Fruit fly (Drosophila melanogaster) whole organism, adult: ENCODE data around the gene sov.

Source experiments
- CG11617 ChIP-seq: fragments of 200-800 bp; sonication (Bioruptor generic); optimal IDR thresholded peaks from 2 replicates; lab custom pipeline; 2017; ENCODE audit warnings: mild to moderate bottlenecking, missing biosample characterization, missing genetic modification reagents, missing genetic modification characterization
- CG12768 ChIP-seq: fragments of 200-800 bp; sonication (Bioruptor generic); optimal IDR thresholded peaks from 2 replicates; lab custom pipeline; 2017; ENCODE audit warnings: missing biosample characterization, missing genetic modification characterization, mild to moderate bottlenecking, moderate library complexity, missing genetic modification reagents
- CG14711 ChIP-seq: fragments of 200-800 bp; sonication (Bioruptor generic); optimal IDR thresholded peaks from 2 replicates; lab custom pipeline; 2018; ENCODE audit warnings: missing biosample characterization, mild to moderate bottlenecking, missing genetic modification characterization, moderate library complexity
- CG1620 ChIP-seq: fragments of 200-800 bp; sonication (Bioruptor generic); optimal IDR thresholded peaks from 2 replicates; lab custom pipeline; 2016; ENCODE audit warnings: missing biosample characterization, missing genetic modification characterization
- CG33017 ChIP-seq: fragments of 200-800 bp; sonication (Bioruptor generic); optimal IDR thresholded peaks from 2 replicates; lab custom pipeline; 2018; ENCODE audit warnings: missing biosample characterization, mild to moderate bottlenecking, missing genetic modification characterization, moderate library complexity
- CG5204 ChIP-seq: fragments of 200-800 bp; sonication (Bioruptor generic); optimal IDR thresholded peaks from 2 replicates; lab custom pipeline; 2016; ENCODE audit warnings: missing biosample characterization, missing genetic modification characterization
- CG7045 ChIP-seq: fragments of 200-800 bp; sonication (Bioruptor generic); optimal IDR thresholded peaks from 2 replicates; lab custom pipeline; 2017; ENCODE audit warnings: missing biosample characterization, mild to moderate bottlenecking, missing genetic modification characterization
- CG7101 ChIP-seq: fragments of 200-800 bp; sonication (Bioruptor generic); optimal IDR thresholded peaks from 2 replicates; lab custom pipeline; 2018; ENCODE audit warnings: missing biosample characterization, mild to moderate bottlenecking, missing genetic modification characterization, moderate library complexity
- Clk ChIP-seq: fragments of 200-800 bp; sonication (Bioruptor generic); optimal IDR thresholded peaks from 2 replicates; lab custom pipeline; 2017; ENCODE audit warnings: missing biosample characterization, missing genetic modification characterization
- Crg-1 ChIP-seq: fragments of 200-800 bp; sonication (Bioruptor generic); optimal IDR thresholded peaks from 2 replicates; lab custom pipeline; 2016; ENCODE audit warnings: missing biosample characterization, missing genetic modification characterization
- Hr96 ChIP-seq: fragments of 200-800 bp; sonication (Bioruptor generic); optimal IDR thresholded peaks from 2 replicates; lab custom pipeline; 2016; ENCODE audit warnings: missing biosample characterization, missing genetic modification characterization
- Mnt ChIP-seq: fragments of 200-800 bp; sonication (Bioruptor generic); optimal IDR thresholded peaks from 2 replicates; lab custom pipeline; 2016; ENCODE audit warnings: missing biosample characterization, mild to moderate bottlenecking, missing genetic modification characterization
- bab1 ChIP-seq: fragments of 200-800 bp; sonication (Bioruptor generic); optimal IDR thresholded peaks from 3 replicates; lab custom pipeline; 2019; ENCODE audit warnings: missing biosample characterization, mild to moderate bottlenecking, missing genetic modification characterization, moderate library complexity
- cic ChIP-seq: fragments of 200-800 bp; sonication (Bioruptor generic); optimal IDR thresholded peaks from 2 replicates; lab custom pipeline; 2017; ENCODE audit warnings: missing biosample characterization, mild to moderate bottlenecking, missing genetic modification characterization, moderate library complexity
- cnc ChIP-seq, 2 experiments: fragments of >200 bp; optimal IDR thresholded peaks; 2 replicates each; lab custom pipeline; 2017
- kay ChIP-seq: fragments of 200-800 bp; sonication (Bioruptor generic); peaks from one replicate; lab custom pipeline; 2016; ENCODE audit warnings: missing biosample characterization, missing genetic modification characterization, borderline replicate concordance
- ovo ChIP-seq: fragments of 200-800 bp; sonication (Bioruptor generic); optimal IDR thresholded peaks from 2 replicates; lab custom pipeline; 2016; ENCODE audit warnings: missing biosample characterization, missing genetic modification characterization
- pad ChIP-seq: fragments of 200-800 bp; sonication (Bioruptor generic); optimal IDR thresholded peaks from 3 replicates; lab custom pipeline; 2017; ENCODE audit warnings: missing biosample characterization, missing genetic modification characterization, mild to moderate bottlenecking, moderate library complexity, missing genetic modification reagents
- tj ChIP-seq: fragments of 200-800 bp; sonication (Bioruptor generic); optimal IDR thresholded peaks from 3 replicates; lab custom pipeline; 2017; ENCODE audit warnings: missing biosample characterization, mild to moderate bottlenecking, missing genetic modification characterization, moderate library complexity
- toe ChIP-seq: fragments of 200-800 bp; sonication (Bioruptor generic); optimal IDR thresholded peaks from 2 replicates; lab custom pipeline; 2016; ENCODE audit warnings: missing biosample characterization, missing genetic modification characterization

Gene sov

DNA sequence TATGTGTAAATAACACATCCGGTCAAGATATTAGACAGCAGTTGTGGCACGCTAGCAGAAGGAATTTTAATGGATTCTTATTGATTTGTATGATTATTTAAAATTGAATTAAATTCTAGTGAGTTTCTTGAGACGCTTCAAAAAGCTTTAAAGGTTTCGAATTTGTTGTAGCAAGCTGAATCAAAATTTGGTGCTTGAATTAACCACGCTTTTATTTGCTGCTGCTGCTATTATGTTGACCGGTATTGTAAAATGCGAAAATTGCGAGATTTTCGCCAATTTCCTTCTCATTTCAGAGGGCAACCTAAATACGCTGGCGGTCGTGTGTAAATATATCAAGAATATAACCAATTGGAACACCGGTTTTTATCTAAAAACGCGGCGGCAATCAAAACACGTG, 12.9 kb upstream of the sov start:
- TF ChIP-seq CG12768 (GFP tag; lab: Kevin White, UChicago) (no peak), tj (GFP tag; lab: Kevin White, UChicago) (no peak), Mnt (GFP tag; lab: Kevin White, UChicago) (peak; percentile 65)

DNA sequence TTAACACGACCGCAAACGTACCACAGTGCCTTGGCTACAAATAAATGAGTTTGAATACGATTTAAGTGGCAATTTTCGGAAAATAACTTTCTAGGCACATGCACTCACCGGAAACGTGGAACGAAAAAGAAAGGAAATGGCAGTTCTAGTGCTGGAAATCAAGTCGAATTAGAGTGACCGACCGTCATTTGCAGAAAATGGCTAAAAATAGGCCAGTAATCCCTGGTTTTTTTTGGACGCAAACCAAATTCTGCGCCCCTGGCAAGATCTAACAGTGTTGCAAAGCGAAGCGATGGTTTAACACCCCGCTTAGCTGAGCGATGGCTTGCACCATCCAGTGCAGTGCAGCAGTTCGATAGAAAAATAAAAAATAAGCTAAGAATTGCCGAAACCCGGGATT, 12.0 kb upstream of the sov start, which contains the start of gene RpL17:
TSS of gene RpL17 (minus strand) at position 151 of the 400 bp plus-strand sequence.
- TF ChIP-seq CG14711 (tag; lab: Kevin White, UChicago) (peak; percentile 73), Hr96 (GFP tag; lab: Kevin White, UChicago) (peak; percentile 92), pad (GFP tag; lab: Kevin White, UChicago) (peak; percentile 78), bab1 (GFP tag; lab: Kevin White, UChicago) (peak; percentile 94), CG7101 (peak; percentile 95), Mnt (GFP tag; lab: Kevin White, UChicago) (peak; percentile 97), CG11617 (GFP tag; lab: Kevin White, UChicago) (peak; percentile 91), CG1620 (GFP tag; lab: Kevin White, UChicago) (peak; percentile 92), CG7045 (GFP tag; lab: Kevin White, UChicago) (peak; percentile 37), toe (GFP tag; lab: Kevin White, UChicago) (peak; percentile 46), Clk (peak; percentile 45), Crg-1 (GFP tag; lab: Kevin White, UChicago) (peak; percentile 97), cic (peak; percentile 59), tj (GFP tag; lab: Kevin White, UChicago) (peak; percentile 78), CG5204 (peak; percentile 52), CG12768 (GFP tag; lab: Kevin White, UChicago) (peak; percentile 10), CG33017 (tag; lab: Kevin White, UChicago) (peak; percentile 72), cnc (optimal IDR thresholded peaks at IDR 0.05; lab: Kevin White, UChicago) (no peak), ovo (GFP tag; lab: Kevin White, UChicago) (peak; percentile 96), kay (GFP tag; lab: Kevin White, UChicago) (no peak)

- no peak for TF ChIP-seq CG33017 (tag; lab: Kevin White, UChicago)
- no peak for TF ChIP-seq Hr96 (GFP tag; lab: Kevin White, UChicago)
- no peak for TF ChIP-seq Mnt (GFP tag; lab: Kevin White, UChicago)
Observed at dm6 chrX:6745547-6745946, 10.6 kb upstream of the sov start.

DNA sequence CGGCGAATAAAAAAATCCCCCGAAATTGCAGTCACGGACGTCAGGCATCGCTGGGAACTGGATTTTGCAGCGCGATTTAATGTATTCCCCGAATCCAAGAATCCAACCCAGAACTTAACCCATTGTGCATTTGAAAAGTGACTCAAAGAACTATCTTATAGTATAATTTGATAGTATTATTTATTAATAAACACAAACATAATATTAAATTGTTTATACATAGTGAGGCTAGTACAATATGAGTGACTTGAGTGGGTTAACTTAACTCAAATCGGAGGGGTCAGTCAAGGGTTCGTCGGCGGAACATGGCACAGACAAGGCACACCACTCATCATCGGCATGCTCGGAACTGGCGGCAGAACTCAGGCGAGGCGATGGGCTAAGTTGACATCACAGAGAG, 9.9 kb upstream of the sov start:
- TF ChIP-seq cic (no peak), CG7101 (no peak), Clk (no peak), Hr96 (GFP tag; lab: Kevin White, UChicago) (no peak), ovo (GFP tag; lab: Kevin White, UChicago) (no peak), CG5204 (no peak), tj (GFP tag; lab: Kevin White, UChicago) (no peak), Mnt (GFP tag; lab: Kevin White, UChicago) (no peak), CG12768 (GFP tag; lab: Kevin White, UChicago) (no peak), toe (GFP tag; lab: Kevin White, UChicago) (no peak), pad (GFP tag; lab: Kevin White, UChicago) (no peak), CG7045 (GFP tag; lab: Kevin White, UChicago) (no peak), CG14711 (tag; lab: Kevin White, UChicago) (no peak), CG11617 (GFP tag; lab: Kevin White, UChicago) (no peak)

DNA sequence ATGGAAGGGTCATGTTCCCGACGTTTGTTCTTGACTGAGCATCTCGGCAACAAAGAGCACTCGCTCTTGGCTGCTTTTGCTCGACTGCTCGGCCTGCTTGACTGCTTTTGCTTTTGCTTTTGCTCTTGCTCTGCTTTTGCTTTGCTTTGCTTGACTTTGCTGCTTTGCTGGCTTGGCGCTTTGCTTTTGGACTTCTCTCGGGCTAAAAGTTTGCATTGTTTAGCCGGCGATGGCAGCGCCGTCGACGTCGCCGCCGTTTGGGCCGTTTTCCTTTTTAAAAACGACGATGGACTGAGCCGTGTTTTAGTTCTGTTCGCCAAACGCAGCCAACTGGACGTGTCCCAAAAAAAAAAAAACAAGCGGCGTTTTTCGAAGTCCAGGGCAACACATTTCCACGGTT, 8.9 kb upstream of the sov start, which contains the start of gene CG14439:
TSS of gene CG14439 (plus strand) at position 301 of the 400 bp plus-strand sequence.
- no peak for TF ChIP-seq CG7045 (GFP tag; lab: Kevin White, UChicago)
- TF ChIP-seq toe (GFP tag; lab: Kevin White, UChicago) = no peak
- TF ChIP-seq CG33017 (tag; lab: Kevin White, UChicago) = no peak
- no peak for TF ChIP-seq CG5204
- no peak for TF ChIP-seq CG1620 (GFP tag; lab: Kevin White, UChicago)
- no peak for TF ChIP-seq tj (GFP tag; lab: Kevin White, UChicago)
- no peak for TF ChIP-seq CG12768 (GFP tag; lab: Kevin White, UChicago)
- TF ChIP-seq CG14711 (tag; lab: Kevin White, UChicago) = no peak
- TF ChIP-seq ovo (GFP tag; lab: Kevin White, UChicago) = no peak
- TF ChIP-seq CG7101 = no peak
- TF ChIP-seq Mnt (GFP tag; lab: Kevin White, UChicago) = no peak
- no peak for TF ChIP-seq Crg-1 (GFP tag; lab: Kevin White, UChicago)
- TF ChIP-seq Clk = no peak
- no peak for TF ChIP-seq cnc (optimal IDR thresholded peaks at IDR 0.05; lab: Kevin White, UChicago)
- no peak for TF ChIP-seq CG11617 (GFP tag; lab: Kevin White, UChicago)
- TF ChIP-seq cic = no peak
- TF ChIP-seq bab1 (GFP tag; lab: Kevin White, UChicago) = no peak

dm6 chrX:6751964-6752363, 4.2 kb upstream of the sov start:
- no peak for TF ChIP-seq cic
- TF ChIP-seq toe (GFP tag; lab: Kevin White, UChicago) = no peak
- no peak for TF ChIP-seq CG1620 (GFP tag; lab: Kevin White, UChicago)
- no peak for TF ChIP-seq Hr96 (GFP tag; lab: Kevin White, UChicago)
- TF ChIP-seq CG7045 (GFP tag; lab: Kevin White, UChicago) = no peak
- TF ChIP-seq CG14711 (tag; lab: Kevin White, UChicago) = no peak
- TF ChIP-seq CG33017 (tag; lab: Kevin White, UChicago) = no peak
- no peak for TF ChIP-seq ovo (GFP tag; lab: Kevin White, UChicago)
- no peak for TF ChIP-seq CG12768 (GFP tag; lab: Kevin White, UChicago)
- no peak for TF ChIP-seq Crg-1 (GFP tag; lab: Kevin White, UChicago)
- no peak for TF ChIP-seq CG5204
- TF ChIP-seq tj (GFP tag; lab: Kevin White, UChicago) = no peak
- no peak for TF ChIP-seq Clk
- TF ChIP-seq CG7101 = no peak
- TF ChIP-seq CG11617 (GFP tag; lab: Kevin White, UChicago) = no peak
- no peak for TF ChIP-seq pad (GFP tag; lab: Kevin White, UChicago)
- TF ChIP-seq kay (GFP tag; lab: Kevin White, UChicago) = no peak
- no peak for TF ChIP-seq cnc (optimal IDR thresholded peaks at IDR 0.05; lab: Kevin White, UChicago)
